Fruit fly (Drosophila melanogaster) whole organism, embryonic: Measurements from ENCODE around the gene net.

ENCODE experiments used
- Aef1 ChIP-seq: fragments of 200-800 bp; sonication (Bioruptor generic); IDR thresholded peaks from 3 replicates; pipeline ENCODE4 v1.3.6; 2022; ENCODE audit warnings: missing biosample characterization, missing genetic modification characterization
- B-H2 ChIP-seq: fragments of 200-800 bp; sonication (Bioruptor generic); optimal IDR thresholded peaks from 2 replicates; lab custom pipeline; 2018; ENCODE audit warnings: missing biosample characterization, mild to moderate bottlenecking, missing genetic modification characterization
- CG10462 ChIP-seq: fragments of 200-800 bp; sonication (Bioruptor generic); optimal IDR thresholded peaks from 2 replicates; lab custom pipeline; 2016; ENCODE audit warnings: missing biosample characterization, missing genetic modification characterization
- CG11504 ChIP-seq: fragments of 200-800 bp; sonication (Bioruptor generic); optimal IDR thresholded peaks from 3 replicates; lab custom pipeline; 2019; ENCODE audit warnings: missing biosample characterization, mild to moderate bottlenecking, missing genetic modification characterization, moderate library complexity
- CG12236 ChIP-seq: fragments of 200-800 bp; sonication (Bioruptor generic); optimal IDR thresholded peaks from 2 replicates; lab custom pipeline; 2016; ENCODE audit warnings: missing biosample characterization, missing genetic modification characterization
- CG12942 ChIP-seq: fragments of 200-800 bp; sonication (Bioruptor generic); optimal IDR thresholded peaks from 3 replicates; lab custom pipeline; 2016; ENCODE audit warnings: missing biosample characterization, missing genetic modification characterization
- CG13424 ChIP-seq: fragments of 200-800 bp; sonication (Bioruptor generic); optimal IDR thresholded peaks from 2 replicates; lab custom pipeline; 2019; ENCODE audit warnings: missing biosample characterization, mild to moderate bottlenecking, missing genetic modification characterization, moderate library complexity
- CG14050 ChIP-seq: fragments of 200-800 bp; sonication (Bioruptor generic); IDR thresholded peaks from 3 replicates; pipeline ENCODE4 v1.3.6; 2022; ENCODE audit warnings: missing biosample characterization, missing genetic modification characterization
- CG16779 ChIP-seq: fragments of 200-800 bp; sonication (Bioruptor generic); IDR thresholded peaks from 2 replicates; pipeline ENCODE4 v1.3.6; 2022; ENCODE audit warnings: missing biosample characterization, missing genetic modification characterization
- CG16863 ChIP-seq: fragments of 200-800 bp; sonication (Bioruptor generic); optimal IDR thresholded peaks from 3 replicates; lab custom pipeline; 2016; ENCODE audit warnings: missing biosample characterization, missing genetic modification characterization
- CG17912 ChIP-seq: fragments of 200-800 bp; sonication (Bioruptor generic); optimal IDR thresholded peaks from 2 replicates; lab custom pipeline; 2018; ENCODE audit warnings: missing biosample characterization, mild to moderate bottlenecking, missing genetic modification characterization
- CG18262 ChIP-seq: fragments of 200-800 bp; optimal IDR thresholded peaks from 3 replicates; lab custom pipeline; 2019; ENCODE audit warnings: missing biosample characterization, mild to moderate bottlenecking, missing genetic modification characterization, moderate library complexity
- CG18599 ChIP-seq: fragments of 200-800 bp; sonication (Bioruptor generic); optimal IDR thresholded peaks from 3 replicates; lab custom pipeline; 2017; ENCODE audit warnings: missing biosample characterization, missing genetic modification characterization, mild to moderate bottlenecking, moderate library complexity, missing genetic modification reagents
- CG34376 ChIP-seq: fragments of 200-800 bp; sonication (Bioruptor generic); optimal IDR thresholded peaks from 2 replicates; lab custom pipeline; 2018; ENCODE audit warnings: missing biosample characterization, mild to moderate bottlenecking, missing genetic modification characterization
- CG3838 ChIP-seq: fragments of 200-800 bp; sonication (Bioruptor generic); optimal IDR thresholded peaks from 3 replicates; lab custom pipeline; 2016; ENCODE audit warnings: missing biosample characterization, missing genetic modification characterization
- CG42726 ChIP-seq: fragments of 200-800 bp; sonication (Bioruptor generic); IDR thresholded peaks from 2 replicates; pipeline ENCODE4 v1.3.6; 2022; ENCODE audit warnings: missing biosample characterization, missing genetic modification characterization; ENCODE audit not compliant: partially characterized antibody
- CG6654 ChIP-seq: fragments of 200-800 bp; sonication (Bioruptor generic); optimal IDR thresholded peaks from 2 replicates; lab custom pipeline; 2017; ENCODE audit warnings: missing biosample characterization, mild to moderate bottlenecking, missing genetic modification characterization
- CG6813 ChIP-seq: fragments of 200-800 bp; sonication (Bioruptor generic); optimal IDR thresholded peaks from 2 replicates; lab custom pipeline; 2017; ENCODE audit warnings: missing biosample characterization, missing genetic modification characterization, mild to moderate bottlenecking, moderate library complexity, missing genetic modification reagents
- CG7987 ChIP-seq: fragments of 200-800 bp; sonication (Bioruptor generic); optimal IDR thresholded peaks from 2 replicates; lab custom pipeline; 2018; ENCODE audit warnings: missing biosample characterization, mild to moderate bottlenecking, missing genetic modification characterization, moderate library complexity
- Dbx ChIP-seq: fragments of 200-800 bp; sonication (Bioruptor generic); IDR thresholded peaks from 3 replicates; pipeline ENCODE4 v1.3.6; 2022; ENCODE audit warnings: missing biosample characterization, missing genetic modification characterization
- Elba2 ChIP-seq: fragments of 200-800 bp; sonication (Bioruptor generic); optimal IDR thresholded peaks from 3 replicates; lab custom pipeline; 2016; ENCODE audit warnings: missing biosample characterization, missing genetic modification characterization
- Fer3 ChIP-seq: fragments of 200-800 bp; sonication (Bioruptor generic); optimal IDR thresholded peaks from 2 replicates; lab custom pipeline; 2018; ENCODE audit warnings: missing biosample characterization, mild to moderate bottlenecking, missing genetic modification characterization, moderate library complexity
- HHEX ChIP-seq: fragments of 200-800 bp; sonication (Bioruptor generic); optimal IDR thresholded peaks from 3 replicates; lab custom pipeline; 2017; ENCODE audit warnings: missing biosample characterization, mild to moderate bottlenecking, missing genetic modification characterization, missing genetic modification reagents
- Hr3 ChIP-seq: fragments of 200-800 bp; sonication (Bioruptor generic); optimal IDR thresholded peaks from 3 replicates; lab custom pipeline; 2016; ENCODE audit warnings: missing biosample characterization, missing genetic modification characterization
- Lpt ChIP-seq: fragments of >200 bp; optimal IDR thresholded peaks from 2 replicates; lab custom pipeline; 2018; ENCODE audit warnings: missing biosample characterization, missing genetic modification characterization
- Mad ChIP-seq: fragments of 200-800 bp; sonication (Bioruptor generic); optimal IDR thresholded peaks from 2 replicates; lab custom pipeline; 2016; ENCODE audit warnings: missing biosample characterization, missing genetic modification characterization
- Med ChIP-seq: fragments of 200-800 bp; sonication (Bioruptor generic); peaks from one replicate; lab custom pipeline; 2016; ENCODE audit warnings: missing biosample characterization, missing genetic modification characterization, mild to moderate bottlenecking, inconsistent platforms, moderate library complexity
- Mrtf ChIP-seq: fragments of 200-800 bp; sonication (Bioruptor generic); IDR thresholded peaks from 3 replicates; pipeline ENCODE4 v1.3.6; 2022; ENCODE audit warnings: missing biosample characterization, missing genetic modification characterization
- NK7.1 ChIP-seq: fragments of 200-800 bp; sonication (Bioruptor generic); optimal IDR thresholded peaks from 3 replicates; lab custom pipeline; 2016; ENCODE audit warnings: missing biosample characterization, missing genetic modification characterization
- Oaz ChIP-seq: fragments of 200-800 bp; sonication (Bioruptor generic); IDR thresholded peaks from 2 replicates; pipeline ENCODE4 v1.3.6; 2022; ENCODE audit warnings: missing biosample characterization, missing genetic modification characterization
- Oli ChIP-seq: fragments of 200-800 bp; sonication (Bioruptor generic); optimal IDR thresholded peaks from 2 replicates; lab custom pipeline; 2018; ENCODE audit warnings: missing biosample characterization, mild to moderate bottlenecking, missing genetic modification characterization, moderate library complexity
- Stat92E ChIP-seq, 3 experiments: fragments of >200 bp in 2 of 3; fragments of 200-800 bp in 1 of 3; sonication (Bioruptor generic) in 1 of 3; optimal IDR thresholded peaks; 2 replicates each; lab custom pipeline; 2017 to 2019; ENCODE audit warnings: missing biosample characterization in 3 of 3, missing genetic modification characterization in 3 of 3, mild to moderate bottlenecking in 1 of 3, moderate library complexity in 1 of 3
- bowl ChIP-seq: fragments of 200-800 bp; sonication (Bioruptor generic); IDR thresholded peaks from 2 replicates; pipeline ENCODE4 v1.3.6; 2022; ENCODE audit warnings: missing biosample characterization, missing genetic modification characterization
- btn ChIP-seq: fragments of 200-800 bp; sonication (Bioruptor generic); optimal IDR thresholded peaks from 2 replicates; lab custom pipeline; 2016; ENCODE audit warnings: missing biosample characterization, missing genetic modification characterization
- ci ChIP-seq: fragments of 200-800 bp; sonication (Bioruptor generic); IDR thresholded peaks from 3 replicates; pipeline ENCODE4 v1.3.6; 2022; ENCODE audit warnings: missing biosample characterization, missing genetic modification characterization
- disco-r ChIP-seq: fragments of 200-800 bp; sonication (Bioruptor generic); optimal IDR thresholded peaks from 2 replicates; lab custom pipeline; 2016; ENCODE audit warnings: missing biosample characterization, missing genetic modification characterization
- dysf ChIP-seq: fragments of 200-800 bp; sonication (Bioruptor generic); IDR thresholded peaks from 3 replicates; pipeline ENCODE4 v1.3.6; 2022; ENCODE audit warnings: missing biosample characterization, missing genetic modification characterization
- gce ChIP-seq: fragments of 200-800 bp; sonication (Bioruptor generic); IDR thresholded peaks from 3 replicates; pipeline ENCODE4 v1.3.6; 2022; ENCODE audit warnings: missing biosample characterization, missing genetic modification characterization
- gro ChIP-seq: fragments of 200-800 bp; sonication (Bioruptor generic); optimal IDR thresholded peaks from 2 replicates; lab custom pipeline; 2016; ENCODE audit warnings: missing biosample characterization, missing genetic modification characterization
- hkb ChIP-seq, 2 experiments: fragments of 200-800 bp in 1 of 2; fragments of >200 bp in 1 of 2; sonication (Bioruptor generic) in 1 of 2; IDR thresholded peaks in 1 of 2; optimal IDR thresholded peaks in 1 of 2; 2 replicates each; pipeline versions ENCODE4 v1.3.6 to Lab custom; 2017 to 2022; ENCODE audit warnings: missing biosample characterization in 1 of 2, missing genetic modification characterization in 1 of 2
- jumu ChIP-seq: fragments of 200-800 bp; sonication (Bioruptor generic); optimal IDR thresholded peaks from 3 replicates; lab custom pipeline; 2016; ENCODE audit warnings: missing biosample characterization, missing genetic modification characterization
- mld ChIP-seq: fragments of 200-800 bp; sonication (Bioruptor generic); IDR thresholded peaks from 3 replicates; pipeline ENCODE4 v1.3.6; 2022; ENCODE audit warnings: missing biosample characterization, missing genetic modification characterization; ENCODE audit not compliant: partially characterized antibody
- repo ChIP-seq: fragments of 200-800 bp; sonication (Bioruptor generic); optimal IDR thresholded peaks from 2 replicates; lab custom pipeline; 2016; ENCODE audit warnings: missing biosample characterization, missing genetic modification characterization
- sr ChIP-seq: fragments of 200-800 bp; sonication (Bioruptor generic); IDR thresholded peaks from 3 replicates; pipeline ENCODE4 v1.3.6; 2022; ENCODE audit warnings: missing biosample characterization, missing genetic modification characterization
- tna ChIP-seq: fragments of 200-800 bp; sonication (Bioruptor generic); IDR thresholded peaks from 2 replicates; pipeline ENCODE4 v1.3.6; 2022; ENCODE audit warnings: missing biosample characterization, missing genetic modification characterization; ENCODE audit not compliant: partially characterized antibody
- trh ChIP-seq: fragments of 200-800 bp; sonication (Bioruptor generic); optimal IDR thresholded peaks from 2 replicates; lab custom pipeline; 2016; ENCODE audit warnings: missing biosample characterization, missing genetic modification characterization
- zfh1 ChIP-seq: fragments of 200-800 bp; sonication (Bioruptor generic); IDR thresholded peaks from 3 replicates; pipeline ENCODE4 v1.3.6; 2022; ENCODE audit warnings: missing biosample characterization, missing genetic modification characterization

The net gene

DNA sequence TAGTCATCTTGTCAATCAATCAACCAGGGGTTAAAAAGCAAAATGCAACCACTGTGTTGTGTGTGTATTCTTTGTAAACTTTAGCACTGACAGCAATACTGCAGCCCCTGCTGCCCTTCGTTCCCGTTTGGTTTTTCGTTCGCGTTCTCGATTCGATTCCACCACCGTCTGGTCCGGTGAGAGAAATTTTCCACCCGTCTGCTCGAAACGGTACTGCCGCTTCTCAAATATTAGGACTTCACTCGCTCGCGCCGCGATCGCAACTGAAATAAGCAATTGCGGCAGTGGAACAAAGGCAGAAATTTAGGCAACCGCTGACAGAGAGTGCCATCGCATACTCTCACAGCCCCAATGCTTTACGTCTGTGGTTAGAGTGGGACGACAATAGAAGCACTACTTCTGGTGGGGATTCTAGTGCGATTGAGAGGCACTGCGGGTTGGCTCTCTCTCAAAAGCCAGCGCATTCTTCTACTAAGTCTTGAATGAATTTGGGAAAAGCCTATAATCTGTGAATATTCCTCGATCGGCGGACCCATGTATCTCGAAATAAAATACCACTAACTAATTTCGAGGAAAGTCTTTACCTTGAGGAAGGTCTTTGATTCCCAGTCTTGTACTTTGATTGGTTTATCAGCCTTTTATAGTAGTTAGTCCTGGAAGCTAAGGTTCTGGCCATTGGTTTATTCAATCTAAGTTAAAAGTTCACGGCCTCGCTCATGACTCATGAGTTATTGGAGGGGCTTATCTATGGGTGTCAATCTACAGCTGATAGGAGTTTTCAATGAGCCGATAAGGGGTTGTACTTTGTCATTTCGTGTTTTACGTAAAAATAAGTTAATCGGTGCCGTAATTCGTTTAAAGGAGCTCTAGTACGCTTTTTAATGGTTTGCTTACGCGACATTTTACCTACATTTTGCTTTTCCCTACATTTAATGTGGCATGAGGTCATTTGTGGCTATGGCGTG is 42.1 kb upstream of the net start (continued):
- TF ChIP-seq gro (GFP tag; lab: Kevin White, UChicago) (peak; percentile 78), Med (GFP tag; lab: Kevin White, UChicago) (peak; percentile 96), repo (GFP tag; lab: Kevin White, UChicago) (no peak), Hr3 (no peak), hkb (optimal IDR thresholded peaks at IDR 0.05; lab: Kevin White, UChicago) (no peak), hkb (GFP tag; IDR thresholded peaks at IDR 0.05; lab: Robert Waterston, UW) (peak; percentile 42; the same call in 1 of the 2 replicates), Oli (tag; lab: Kevin White, UChicago) (no peak), CG13424 (tag; lab: Kevin White, UChicago) (peak; percentile 1), CG12942 (GFP tag; lab: Kevin White, UChicago) (no peak), Aef1 (GFP tag; lab: Robert Waterston, UW) (no peak), mld (peak; percentile 62; the same call in 2 of the 3 replicates), jumu (GFP tag; lab: Kevin White, UChicago) (no peak), CG7987 (GFP tag; lab: Kevin White, UChicago) (peak; percentile 68), Fer3 (tag; lab: Kevin White, UChicago) (peak; percentile 34), CG3838 (GFP tag; lab: Kevin White, UChicago) (no peak), CG6654 (no peak), HHEX (GFP tag; lab: Kevin White, UChicago) (peak; percentile 55), btn (GFP tag; lab: Kevin White, UChicago) (no peak), B-H2 (GFP tag; lab: Kevin White, UChicago) (peak; percentile 65), NK7.1 (GFP tag; lab: Kevin White, UChicago) (no peak), CG10462 (GFP tag; lab: Kevin White, UChicago) (no peak), Dbx (GFP tag; lab: Robert Waterston, UW) (peak; percentile 75; the same call in 2 of the 3 replicates), CG16863 (GFP tag; lab: Kevin White, UChicago) (no peak), CG12236 (GFP tag; lab: Kevin White, UChicago) (no peak), CG18262 (tag; lab: Kevin White, UChicago) (peak; percentile 29), CG6813 (GFP tag; lab: Kevin White, UChicago) (peak; percentile 47), zfh1 (GFP tag; lab: Robert Waterston, UW) (peak; percentile 60; the same call in 2 of the 3 replicates), CG18599 (GFP tag; lab: Kevin White, UChicago) (peak; percentile 74), Elba2 (GFP tag; lab: Kevin White, UChicago) (no peak), Mad (no peak), CG17912 (GFP tag; lab: Kevin White, UChicago) (no peak), Mrtf (GFP tag; lab: Robert Waterston, UW) (no peak), ci (GFP tag; lab: Robert Waterston, UW) (peak; percentile 71; the same call in 2 of the 3 replicates), CG42726 (GFP tag; lab: Robert Waterston, UW) (peak; percentile 67; the same call in 1 of the 2 replicates), CG16779 (GFP tag; lab: Robert Waterston, UW) (0 out of 2 replicates have a peak, but pooled peaks have one; percentile 52), bowl (peak; percentile 57; the same call in 1 of the 2 replicates), dysf (GFP tag; lab: Robert Waterston, UW) (no peak), Lpt (no peak), gce (GFP tag; lab: Robert Waterston, UW) (peak; percentile 31; the same call in 2 of the 3 replicates), CG34376 (GFP tag; lab: Kevin White, UChicago) (peak; percentile 87), trh (GFP tag; lab: Kevin White, UChicago) (no peak), tna (peak; percentile 42; the same call in 1 of the 2 replicates), sr (GFP tag; lab: Robert Waterston, UW) (peak; percentile 35; the same call in 1 of the 3 replicates), Stat92E (GFP tag; optimal IDR thresholded peaks at IDR 0.05; lab: Kevin White, UChicago) (peak in 1 of 3 experiments; percentile 54), Oaz (no peak), disco-r (GFP tag; lab: Kevin White, UChicago) (no peak), CG14050 (GFP tag; lab: Robert Waterston, UW) (no peak), CG11504 (tag; lab: Kevin White, UChicago) (no peak)
